Worm (Caenorhabditis elegans): ENCODE measurements around the gene unc-45.

DNA sequence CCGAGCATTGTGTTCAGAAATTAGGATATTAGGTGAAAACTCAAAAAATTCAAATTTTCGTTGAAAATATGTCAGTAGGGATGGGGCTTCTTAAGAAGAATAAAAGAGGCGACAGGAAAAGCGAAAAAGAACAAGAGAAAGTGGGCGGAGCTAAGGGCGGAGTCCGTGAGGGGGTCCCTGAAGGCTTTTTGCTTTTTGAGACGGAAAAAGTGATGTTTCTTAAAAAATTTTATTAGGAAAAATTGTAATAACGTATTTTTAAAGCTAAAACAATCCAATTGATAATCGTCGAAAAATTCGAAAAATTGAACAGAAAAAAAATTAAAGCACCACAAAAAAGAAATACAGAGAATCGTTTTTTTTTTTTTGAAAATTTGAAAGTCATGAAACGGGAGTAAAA lies 27.6 kb upstream of the unc-45 start, which contains the start of gene Y55B1BR.6:
- TF ChIP-seq ama-1 (optimal IDR thresholded peaks at IDR 0.05) (no peak), ets-7 (tag; optimal IDR thresholded peaks at IDR 0.05) (no peak), F13C5.2 (tag; optimal IDR thresholded peaks at IDR 0.05) (no peak), sea-1 (GFP tag; conservative IDR thresholded peaks at IDR 0.05) (no peak), ceh-36 (tag; optimal IDR thresholded peaks at IDR 0.05) (no peak), tbx-11 (GFP tag; IDR thresholded peaks at IDR 0.05) (no peak), scrt-1 (GFP tag; IDR thresholded peaks at IDR 0.05) (no peak), tbx-37 (GFP tag; conservative IDR thresholded peaks at IDR 0.05) (no peak), flt-1 (GFP tag; IDR thresholded peaks at IDR 0.05) (no peak)

Measured in whole organism, early embryonic.